Worm (Caenorhabditis elegans) whole organism, L4/young adult: ENCODE measurements around the gene pafo-1.

Source experiments
- W03F9.2 ChIP-seq: fragments of 150-350 bp; optimal IDR thresholded peaks from 2 replicates; lab custom pipeline; 2014; ENCODE audit warnings: missing biosample characterization, missing genetic modification characterization
- dao-5 ChIP-seq: sonication (generic microtip); optimal IDR thresholded peaks from 2 replicates; lab custom pipeline; 2016; ENCODE audit warnings: missing genotype, missing genetic modification characterization, moderate library complexity, missing compliant biosample characterization
- him-1 ChIP-seq: sonication (generic microtip); optimal IDR thresholded peaks from 2 replicates; lab custom pipeline; 2016; ENCODE audit warnings: missing genotype, missing genetic modification reagents, missing genetic modification characterization, missing compliant biosample characterization

Gene pafo-1

DNA sequence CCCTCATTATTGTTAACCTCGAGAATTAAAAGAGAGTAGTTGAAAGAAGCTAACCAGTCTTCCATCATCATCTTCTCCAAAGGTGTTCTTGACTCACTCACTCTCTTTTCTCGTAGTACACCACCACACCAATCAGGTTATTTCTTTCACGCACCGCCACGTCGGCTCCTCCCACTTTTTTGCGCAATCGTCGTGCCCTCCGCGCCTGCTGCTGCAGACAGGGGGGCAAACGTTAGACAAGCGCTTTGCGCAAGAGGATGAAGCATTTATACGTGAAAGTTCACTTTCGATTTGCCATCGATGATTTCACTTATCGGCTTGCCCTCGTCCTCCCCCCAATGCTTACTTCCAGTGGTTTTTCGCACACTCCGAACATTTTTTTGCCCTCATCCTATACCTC is 3.8 kb downstream of the pafo-1 start:
- TF ChIP-seq him-1 (tag; lab: Kevin White, UChicago) (no peak), W03F9.2 (tag; lab: Kevin White, UChicago) (no peak), dao-5 (tag; lab: Kevin White, UChicago) (no peak)

DNA sequence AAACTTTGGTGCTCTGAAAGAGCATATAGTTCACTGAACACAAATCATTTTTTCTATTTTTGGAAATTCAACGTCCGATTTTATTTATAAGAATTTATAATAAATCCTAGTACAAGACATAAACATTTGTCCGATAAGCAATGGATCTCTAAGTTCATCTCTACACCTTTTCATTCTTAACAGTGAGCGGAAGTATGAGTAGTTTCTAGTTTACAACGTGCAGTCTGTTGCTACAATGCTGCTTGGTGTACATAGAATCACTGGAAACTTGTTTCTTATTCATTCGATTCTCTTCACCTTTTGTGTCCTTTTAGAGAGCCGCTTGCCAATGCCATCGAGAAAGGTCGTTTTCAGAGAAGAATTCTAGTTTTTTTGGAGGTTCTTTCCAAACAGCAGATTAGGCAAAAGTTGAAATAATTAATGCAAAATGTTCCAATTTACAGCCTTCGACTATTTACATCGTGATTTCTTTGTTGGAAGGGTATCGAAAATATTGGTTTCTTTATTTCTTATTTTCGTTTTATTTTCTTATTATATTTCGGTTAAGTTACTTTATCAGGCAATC is 5.5 kb downstream of the pafo-1 start:
- TF ChIP-seq W03F9.2 (tag; lab: Kevin White, UChicago): no peak
- TF ChIP-seq him-1 (tag; lab: Kevin White, UChicago): no peak
- no peak for TF ChIP-seq dao-5 (tag; lab: Kevin White, UChicago)

DNA sequence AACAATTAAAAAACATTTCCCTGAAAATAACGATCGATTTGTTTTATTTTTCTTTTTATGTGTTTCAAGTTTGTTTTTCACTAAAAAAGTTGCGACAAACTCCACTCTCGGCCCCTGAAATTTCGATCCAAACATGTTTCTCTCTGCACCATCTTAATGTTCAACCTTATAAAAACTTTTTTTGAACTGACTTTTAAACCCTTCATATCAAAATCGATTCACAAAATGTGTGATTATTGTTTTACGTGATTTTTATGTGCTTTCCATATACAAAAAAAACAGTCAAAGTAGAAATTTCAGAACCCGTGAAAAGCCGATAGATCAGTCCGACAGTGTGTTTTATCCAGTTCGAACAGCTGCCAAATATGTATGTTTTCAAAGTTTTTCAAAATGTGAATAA is 6.0 kb downstream of the pafo-1 start, which contains the start of gene ccch-1:
ccch-1 (plus strand) TSS at position 301 of the 400 bp plus-strand sequence.
- TF ChIP-seq him-1 (tag; lab: Kevin White, UChicago): no peak
- no peak for TF ChIP-seq W03F9.2 (tag; lab: Kevin White, UChicago)
- no peak for TF ChIP-seq dao-5 (tag; lab: Kevin White, UChicago)

DNA sequence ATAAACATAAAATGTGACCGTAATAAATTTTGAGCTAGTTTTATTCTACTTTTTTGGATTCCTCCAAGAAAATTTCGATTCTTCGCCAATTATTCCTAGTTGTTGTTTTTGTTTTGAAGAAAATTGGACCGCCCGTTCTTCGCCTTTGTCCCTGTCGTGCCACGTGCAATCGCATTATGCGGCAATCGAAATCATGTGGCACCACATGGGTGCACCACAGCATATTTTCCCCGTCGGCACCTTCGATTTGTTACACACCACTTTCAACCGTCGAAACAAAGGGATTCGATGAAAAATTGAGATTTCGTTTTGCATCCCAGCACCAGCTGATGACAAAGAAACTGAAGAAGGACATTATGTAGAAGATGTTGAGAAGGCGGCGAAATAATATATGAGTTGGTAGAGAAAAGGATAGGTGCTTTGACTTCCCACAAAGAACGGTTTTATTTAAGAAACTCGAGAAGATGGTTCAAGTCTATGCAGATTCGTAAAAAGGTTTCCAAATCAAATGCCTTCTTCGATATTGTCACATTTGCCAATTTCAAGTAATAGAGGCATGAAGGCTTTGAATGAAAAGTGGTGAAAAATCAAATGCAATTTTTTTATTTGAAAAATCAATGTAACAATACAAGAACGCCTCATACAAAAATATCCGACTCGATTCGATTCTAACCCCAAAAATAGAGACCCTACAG is 7.3 kb downstream of the pafo-1 start:
- TF ChIP-seq him-1 (tag; lab: Kevin White, UChicago) (no peak), W03F9.2 (tag; lab: Kevin White, UChicago) (no peak), dao-5 (tag; lab: Kevin White, UChicago) (no peak)

DNA sequence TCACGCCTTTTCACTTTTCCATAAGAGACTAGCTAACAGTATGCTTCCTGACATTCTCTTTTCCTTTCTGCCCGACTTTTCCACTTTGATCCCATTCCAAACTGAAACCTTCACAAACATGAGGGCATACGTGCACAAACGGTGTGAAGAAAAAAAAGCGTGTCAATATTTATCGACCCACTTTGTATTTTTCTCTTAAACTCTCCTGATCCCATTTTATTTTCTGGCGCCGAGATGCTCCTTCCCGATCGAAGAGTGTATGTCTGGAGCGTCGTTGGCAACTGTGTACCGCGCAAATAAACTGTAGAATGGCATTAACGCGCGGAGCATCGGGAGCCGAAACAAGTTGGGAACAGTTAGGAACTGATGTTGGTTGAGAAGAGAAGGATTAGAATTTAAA is 8.0 kb downstream of the pafo-1 start:
- TF ChIP-seq him-1 (tag; lab: Kevin White, UChicago): no peak
- no peak for TF ChIP-seq W03F9.2 (tag; lab: Kevin White, UChicago)
- no peak for TF ChIP-seq dao-5 (tag; lab: Kevin White, UChicago)

DNA sequence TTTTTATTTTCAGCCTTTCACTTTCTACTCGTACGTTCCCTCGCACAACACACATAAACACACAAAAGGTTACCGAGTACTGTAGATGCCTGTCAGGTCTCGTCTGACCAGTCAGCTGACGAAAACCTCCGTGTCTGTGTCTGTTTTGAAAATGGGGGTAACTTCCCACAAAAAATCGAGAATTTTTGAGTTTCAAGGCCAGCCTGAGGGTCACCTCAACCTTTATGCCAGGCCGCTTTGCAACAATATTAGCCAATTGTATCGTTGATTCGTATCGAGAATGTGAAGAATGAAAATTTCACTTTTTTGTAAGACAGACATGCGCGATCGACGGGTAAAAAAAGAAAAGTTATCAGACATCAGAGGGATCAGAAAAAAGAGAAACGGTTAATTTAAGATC is 9.6 kb downstream of the pafo-1 start:
- no peak for TF ChIP-seq W03F9.2 (tag; lab: Kevin White, UChicago)
- TF ChIP-seq dao-5 (tag; lab: Kevin White, UChicago): no peak
- TF ChIP-seq him-1 (tag; lab: Kevin White, UChicago): no peak

DNA sequence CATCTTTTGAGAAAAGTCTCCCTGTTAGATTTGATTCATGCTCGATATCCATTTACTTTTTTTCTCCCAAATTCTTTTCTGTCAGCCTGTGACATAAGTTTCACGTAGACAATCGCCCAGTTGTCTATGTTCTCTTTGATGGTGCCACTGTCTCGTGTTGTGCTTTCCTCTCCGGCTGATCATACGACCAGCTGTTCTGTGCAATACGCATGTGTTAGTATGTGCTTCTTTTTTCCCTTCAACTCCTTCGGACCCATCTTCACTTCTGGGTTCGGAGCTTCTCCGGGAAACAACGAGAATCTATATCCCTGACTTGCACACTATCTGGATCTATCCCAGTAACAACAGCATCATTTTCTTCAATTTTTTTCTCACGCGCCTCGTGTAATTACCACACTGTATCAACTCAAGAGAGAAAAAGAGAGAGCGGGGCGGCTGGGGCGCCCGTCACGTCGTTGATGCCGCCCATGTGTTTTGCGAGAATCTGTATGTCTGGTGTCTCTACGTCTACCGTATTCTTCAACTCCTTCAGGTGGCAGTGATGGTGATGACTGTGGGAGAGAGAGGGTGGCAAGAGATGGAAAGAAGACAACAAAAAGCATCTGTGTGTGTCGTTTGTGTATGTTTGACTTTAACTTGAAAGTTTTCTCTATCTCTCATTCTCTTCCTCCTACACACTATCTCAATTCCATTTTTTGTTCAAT is 10.5 kb downstream of the pafo-1 start:
- TF ChIP-seq dao-5 (tag; lab: Kevin White, UChicago) (peak; percentile 43), W03F9.2 (tag; lab: Kevin White, UChicago) (peak; percentile 23), him-1 (tag; lab: Kevin White, UChicago) (no peak)

DNA sequence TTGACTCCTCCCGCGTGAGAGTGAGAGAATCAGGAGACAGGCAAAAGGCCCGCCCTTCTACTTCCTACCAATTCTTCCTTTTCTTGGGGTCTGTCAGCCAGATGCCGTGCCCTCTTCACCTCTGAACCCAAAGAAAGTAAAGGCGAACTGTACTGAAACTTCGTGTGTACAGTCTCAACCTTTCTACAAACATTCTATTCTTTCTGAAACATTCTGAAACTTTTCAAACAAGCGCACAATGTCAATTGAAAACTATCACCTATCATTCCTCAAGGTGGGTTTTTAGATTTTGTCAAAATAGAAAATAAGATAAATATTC is 11.0 kb downstream of the pafo-1 start:
- no peak for TF ChIP-seq dao-5 (tag; lab: Kevin White, UChicago)
- no peak for TF ChIP-seq W03F9.2 (tag; lab: Kevin White, UChicago)
- TF ChIP-seq him-1 (tag; lab: Kevin White, UChicago): no peak

DNA sequence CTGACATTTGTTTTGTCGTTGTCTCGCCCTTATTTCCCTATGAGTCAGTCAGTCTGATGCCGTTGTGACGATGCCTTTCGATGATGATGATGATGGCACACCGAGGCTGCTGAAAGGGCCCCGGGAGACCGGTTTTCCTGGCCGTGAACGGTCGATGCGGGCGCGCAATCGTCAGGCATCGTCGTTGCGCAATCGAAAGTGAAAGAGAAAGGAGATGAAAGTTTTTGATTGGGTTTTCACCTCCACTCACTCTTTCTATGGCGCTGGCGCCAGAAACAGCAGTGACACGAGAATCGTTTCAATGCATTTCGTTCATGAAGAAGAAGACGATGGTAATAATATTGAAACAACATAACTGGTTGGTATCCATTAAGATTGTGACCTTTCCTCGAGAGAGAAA is 11.5 kb downstream of the pafo-1 start:
- TF ChIP-seq dao-5 (tag; lab: Kevin White, UChicago) (no peak), him-1 (tag; lab: Kevin White, UChicago) (no peak), W03F9.2 (tag; lab: Kevin White, UChicago) (no peak)

DNA sequence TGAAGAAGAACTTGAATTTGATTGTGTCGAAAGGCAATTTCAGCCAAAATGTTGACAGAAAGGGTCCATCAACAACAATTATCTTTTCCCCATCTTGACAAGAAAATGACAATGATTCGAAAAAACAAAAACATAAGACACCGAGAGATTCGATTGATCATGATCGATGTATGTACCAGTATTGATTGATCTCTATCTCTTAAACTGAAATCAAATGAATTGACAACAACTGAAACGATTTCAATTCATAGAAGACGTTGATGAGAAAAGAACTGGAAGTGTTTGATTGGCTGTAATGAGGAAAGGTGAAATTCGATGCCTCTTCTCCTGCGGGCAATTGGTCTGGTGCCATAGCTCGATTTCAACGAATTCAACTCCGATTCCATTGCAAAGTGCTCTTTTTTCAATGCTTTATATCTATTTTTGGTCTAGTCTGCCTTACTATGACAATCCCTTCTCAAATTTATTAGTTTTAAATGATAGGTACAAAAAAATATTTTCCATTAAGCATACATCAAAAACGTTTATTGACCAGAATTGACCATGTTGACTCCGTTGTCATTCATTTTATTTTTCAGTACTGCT is 12.0 kb downstream of the pafo-1 start:
- TF ChIP-seq dao-5 (tag; lab: Kevin White, UChicago) (no peak), W03F9.2 (tag; lab: Kevin White, UChicago) (no peak), him-1 (tag; lab: Kevin White, UChicago) (no peak)

DNA sequence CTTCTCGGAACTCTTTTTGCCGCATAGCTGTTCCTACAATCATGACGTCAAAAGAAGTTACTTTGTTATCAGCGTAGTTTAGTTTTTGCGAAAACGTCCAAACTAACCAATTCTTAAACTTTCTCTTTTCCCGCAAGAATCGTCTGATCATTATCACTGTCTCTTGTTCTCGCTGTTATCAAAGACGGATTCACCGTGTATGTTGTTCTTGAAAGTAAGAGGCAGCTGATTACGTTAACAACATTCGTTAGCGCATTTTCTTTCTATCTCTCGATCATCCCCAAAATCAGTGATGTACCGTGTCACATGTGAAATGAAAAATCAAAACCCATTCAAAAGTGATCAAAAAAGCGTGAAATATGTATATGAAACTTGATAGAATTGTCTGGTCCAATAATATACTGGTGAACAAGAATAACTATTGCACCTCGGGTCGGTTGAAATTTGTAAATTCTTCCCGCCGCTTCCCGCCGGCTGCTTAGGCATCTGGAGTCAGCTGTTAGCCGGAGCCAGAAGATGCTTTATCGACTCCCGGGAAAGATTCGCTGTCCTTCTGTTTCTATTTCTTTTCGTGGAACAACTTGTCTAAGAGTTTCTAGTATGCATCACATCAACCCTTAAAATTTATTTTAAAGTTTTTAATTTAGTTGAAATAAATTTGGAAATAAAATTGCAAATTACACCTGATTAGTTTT is 13.1 kb downstream of the pafo-1 start:
- TF ChIP-seq W03F9.2 (tag; lab: Kevin White, UChicago) (no peak), him-1 (tag; lab: Kevin White, UChicago) (no peak), dao-5 (tag; lab: Kevin White, UChicago) (no peak)

DNA sequence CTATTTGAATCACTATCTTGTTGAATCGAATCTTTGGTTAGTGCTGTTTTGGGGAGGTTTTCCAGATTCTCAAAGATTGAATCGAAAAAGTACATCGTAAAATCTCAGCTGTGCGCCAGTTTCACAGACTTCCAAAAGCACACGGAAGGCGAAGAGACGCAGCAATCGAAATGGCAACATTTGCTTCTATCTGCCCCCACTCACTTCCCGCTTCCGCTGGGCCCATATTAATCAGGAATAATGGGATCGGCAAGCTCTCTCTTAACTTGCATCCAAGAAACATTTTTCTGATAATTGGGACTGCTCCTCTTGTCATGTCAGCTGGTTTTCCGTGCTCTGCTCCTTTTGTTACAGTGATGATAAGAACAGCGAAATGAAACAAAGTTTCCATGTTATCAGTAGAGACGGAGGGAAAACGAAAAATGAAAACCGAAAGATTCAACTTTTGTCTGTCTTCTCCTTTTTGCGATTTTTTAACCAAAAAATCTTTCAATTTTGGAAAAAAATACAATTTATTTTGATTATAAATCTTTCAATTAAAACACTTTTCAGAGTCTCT is 14.1 kb downstream of the pafo-1 start:
- TF ChIP-seq dao-5 (tag; lab: Kevin White, UChicago): no peak
- TF ChIP-seq W03F9.2 (tag; lab: Kevin White, UChicago): peak; percentile 40
